Worm (Caenorhabditis elegans): ENCODE data around the gene irld-51.

ce11 chrII:2966350-2966749 is 13.8 kb upstream of the irld-51 start:
- TF ChIP-seq set-16 (GFP tag; IDR thresholded peaks at IDR 0.05) (no peak), lir-3 (tag; optimal IDR thresholded peaks at IDR 0.05) (no peak), ceh-82 (tag; optimal IDR thresholded peaks at IDR 0.05) (no peak), nhr-25 (tag; optimal IDR thresholded peaks at IDR 0.05; ENCODE audit: borderline replicate concordance, insufficient read depth) (no peak), nhr-237 (tag; optimal IDR thresholded peaks at IDR 0.05) (no peak), zag-1 (tag; optimal IDR thresholded peaks at IDR 0.05) (no peak), dmd-6 (GFP tag; IDR thresholded peaks at IDR 0.05) (no peak)
